Fruit fly (Drosophila melanogaster) whole organism, pupa: ENCODE results near the gene GluRIIB.

ENCODE experiments used
- CG12605 ChIP-seq: fragments of 200-800 bp; sonication (Bioruptor generic); IDR thresholded peaks from 2 replicates; pipeline ENCODE4 v1.3.6; 2022; ENCODE audit warnings: missing biosample characterization, missing genetic modification characterization
- CG8301 ChIP-seq: fragments of 200-800 bp; sonication (Bioruptor generic); optimal IDR thresholded peaks from 2 replicates; lab custom pipeline; 2018; ENCODE audit warnings: missing biosample characterization, mild to moderate bottlenecking, missing genetic modification characterization
- D1 ChIP-seq: fragments of 200-800 bp; sonication (Bioruptor generic); optimal IDR thresholded peaks from 2 replicates; lab custom pipeline; 2018; ENCODE audit warnings: missing biosample characterization, mild to moderate bottlenecking, missing genetic modification characterization, moderate library complexity
- EcR ChIP-seq: fragments of 200-800 bp; sonication (Bioruptor generic); optimal IDR thresholded peaks from 3 replicates; lab custom pipeline; 2019; ENCODE audit warnings: missing biosample characterization, missing genetic modification characterization, mild to moderate bottlenecking, moderate library complexity, missing genetic modification reagents
- Pif1A ChIP-seq: fragments of 200-800 bp; sonication (Bioruptor generic); optimal IDR thresholded peaks from 3 replicates; lab custom pipeline; 2016; ENCODE audit warnings: missing biosample characterization, missing genetic modification characterization
- fd96Ca ChIP-seq: fragments of 200-800 bp; sonication (Bioruptor generic); IDR thresholded peaks from 3 replicates; pipeline ENCODE4 v1.3.6; 2022; ENCODE audit warnings: missing biosample characterization, missing genetic modification characterization
- gl ChIP-seq: fragments of 200-800 bp; sonication (Bioruptor generic); optimal IDR thresholded peaks from 2 replicates; lab custom pipeline; 2018; ENCODE audit warnings: missing biosample characterization, mild to moderate bottlenecking, missing genetic modification characterization
- rn ChIP-seq: fragments of 200-800 bp; sonication (Bioruptor generic); IDR thresholded peaks from 2 replicates; pipeline ENCODE4 v1.3.6; 2022; ENCODE audit warnings: missing biosample characterization, missing genetic modification characterization

DNA sequence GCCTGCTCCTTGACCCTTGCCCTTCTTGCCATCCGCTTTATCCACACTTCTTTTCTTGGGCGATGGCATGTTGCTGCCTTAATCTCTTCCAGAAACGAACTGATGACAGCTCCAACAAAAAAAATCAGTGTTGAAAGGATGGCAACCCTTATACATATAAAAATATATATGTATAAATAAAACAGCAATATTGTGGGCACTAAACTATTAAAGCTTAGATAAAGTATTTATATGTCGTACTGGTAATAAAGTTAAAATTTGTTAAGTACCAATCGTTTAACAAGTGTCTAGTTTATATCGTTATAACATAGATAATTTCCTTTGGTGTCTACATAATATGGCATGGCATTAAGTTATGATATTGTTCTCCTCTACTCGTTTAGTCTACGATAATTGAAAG, 22.5 kb upstream of the GluRIIB start, which contains the start of gene tomb:
- TF ChIP-seq fd96Ca, result no peak
- TF ChIP-seq CG8301 (tag; lab: Kevin White, UChicago), result no peak
- TF ChIP-seq CG12605, result no peak
- no peak for TF ChIP-seq D1 (tag; lab: Kevin White, UChicago)
- no peak for TF ChIP-seq gl (tag; lab: Kevin White, UChicago)
- TF ChIP-seq rn, result no peak
- TF ChIP-seq EcR (GFP tag; lab: Kevin White, UChicago), result no peak
- TF ChIP-seq Pif1A (GFP tag; lab: Kevin White, UChicago), result no peak
